Fruit fly (Drosophila melanogaster): Measurements from ENCODE around the gene CG5466.

The CG5466 gene

dm6 chr3R:20576789-20577188 is 40.9 kb upstream of the CG5466 start, which contains the start of the genes TFAM and CG5412 (continued):
- TF ChIP-seq Nf-YB (GFP tag; optimal IDR thresholded peaks at IDR 0.05) (no peak), CG4328 (GFP tag; optimal IDR thresholded peaks at IDR 0.05) (no peak), hkb (optimal IDR thresholded peaks at IDR 0.05) (no peak), hkb (GFP tag; IDR thresholded peaks at IDR 0.05) (no peak), cas (GFP tag; IDR thresholded peaks at IDR 0.05) (no peak), Ravus (GFP tag; IDR thresholded peaks at IDR 0.05) (no peak), chm (GFP tag; IDR thresholded peaks at IDR 0.05) (no peak), Hr39 (optimal IDR thresholded peaks at IDR 0.05) (no peak), Xrp1 (GFP tag; IDR thresholded peaks at IDR 0.05) (no peak), CG15269 (tag; optimal IDR thresholded peaks at IDR 0.05) (no peak), CG16813 (GFP tag; IDR thresholded peaks at IDR 0.05; ENCODE audit: partially characterized antibody) (peak; percentile 55; the same call in 2 of the 3 replicates), CG17568 (GFP tag; optimal IDR thresholded peaks at IDR 0.05) (no peak), abd-A (tag; optimal IDR thresholded peaks at IDR 0.05) (no peak), pb (GFP tag; optimal IDR thresholded peaks at IDR 0.05) (no peak), CG8359 (GFP tag; optimal IDR thresholded peaks at IDR 0.05; ENCODE audit: borderline replicate concordance) (no peak), Dad (GFP tag; optimal IDR thresholded peaks at IDR 0.05) (no peak), tll (GFP tag; optimal IDR thresholded peaks at IDR 0.05) (no peak), ato (GFP tag; IDR thresholded peaks at IDR 0.05; ENCODE audit: partially characterized antibody) (no peak), btn (GFP tag; optimal IDR thresholded peaks at IDR 0.05) (no peak), BtbVII (GFP tag; optimal IDR thresholded peaks at IDR 0.05) (no peak), CG1792 (GFP tag; optimal IDR thresholded peaks at IDR 0.05) (no peak), CG9727 (GFP tag; optimal IDR thresholded peaks at IDR 0.05) (no peak), CG34422 (GFP tag; IDR thresholded peaks at IDR 0.05) (no peak; the same call in 2 of the 3 replicates), ham (GFP tag; IDR thresholded peaks at IDR 0.05) (no peak), ewg (GFP tag; optimal IDR thresholded peaks at IDR 0.05) (no peak), ftz-f1 (GFP tag; optimal IDR thresholded peaks at IDR 0.05) (peak; percentile 71), bbx (GFP tag; IDR thresholded peaks at IDR 0.05; ENCODE audit: partially characterized antibody) (peak; percentile 61; the same call in 1 of the 2 replicates), dimm (GFP tag; IDR thresholded peaks at IDR 0.05) (no peak), TFAM (GFP tag; optimal IDR thresholded peaks at IDR 0.05) (no peak), peb (GFP tag; IDR thresholded peaks at IDR 0.05) (no peak), Adf1 (GFP tag; IDR thresholded peaks at IDR 0.05) (no peak), ranshi (GFP tag; IDR thresholded peaks at IDR 0.05) (no peak), gfzf (GFP tag; optimal IDR thresholded peaks at IDR 0.05) (peak; percentile 2), Antp (GFP tag; optimal IDR thresholded peaks at IDR 0.05) (no peak), grau (tag; optimal IDR thresholded peaks at IDR 0.05) (no peak), CG18011 (GFP tag; optimal IDR thresholded peaks at IDR 0.05) (no peak), Sin3A (optimal IDR thresholded peaks at IDR 0.05) (peak; percentile 31), CG4707 (GFP tag; optimal IDR thresholded peaks at IDR 0.05) (no peak), Dp (GFP tag; optimal IDR thresholded peaks at IDR 0.05) (peak; percentile 38), CG10147 (GFP tag; optimal IDR thresholded peaks at IDR 0.05) (no peak), zen2 (GFP tag; IDR thresholded peaks at IDR 0.05; ENCODE audit: partially characterized antibody) (peak; percentile 33; the same call in 1 of the 3 replicates), CG13287 (GFP tag; IDR thresholded peaks at IDR 0.05; ENCODE audit: partially characterized antibody) (peak; percentile 58), unc-4 (GFP tag; IDR thresholded peaks at IDR 0.05; ENCODE audit: partially characterized antibody) (peak; percentile 33; the same call in 1 of the 2 replicates), CG3995 (GFP tag; optimal IDR thresholded peaks at IDR 0.05) (peak; percentile 13), NfI (GFP tag; optimal IDR thresholded peaks at IDR 0.05) (no peak), ttk (GFP tag; IDR thresholded peaks at IDR 0.05) (no peak), Camta (GFP tag; optimal IDR thresholded peaks at IDR 0.05) (no peak)
